Worm (Caenorhabditis elegans) whole organism, L4 larva: ENCODE measurements around the gene F41C3.7.
A peak's percentile ranks its signal among the peaks of the same experiment; 100 is the strongest.

Source experiments
- D1046.2 ChIP-seq: fragments of 200-800 bp; sonication (Bioruptor generic); IDR thresholded peaks from 2 replicates; pipeline ENCODE4 v1.3.6; 2022; ENCODE audit warnings: missing genetic modification characterization, missing compliant biosample characterization
- F10B5.3 ChIP-seq: sonication (generic microtip); optimal IDR thresholded peaks from 2 replicates; lab custom pipeline; 2016; ENCODE audit warnings: mild to moderate bottlenecking, missing genetic modification characterization, missing compliant biosample characterization
- F49E8.2 ChIP-seq: sonication (generic microtip); optimal IDR thresholded peaks from 2 replicates; lab custom pipeline; 2016; ENCODE audit warnings: missing compliant biosample characterization, mild to moderate bottlenecking, missing genetic modification characterization, borderline replicate concordance
- T26A8.4 ChIP-seq: fragments of 200-800 bp; sonication (Bioruptor generic); IDR thresholded peaks from 2 replicates; pipeline ENCODE4 v1.3.6; 2022; ENCODE audit warnings: missing genetic modification characterization, missing compliant biosample characterization
- Y105C5A.15 ChIP-seq: fragments of 200-800 bp; sonication (Bioruptor generic); IDR thresholded peaks from 2 replicates; pipeline ENCODE4 v1.3.6; 2022; ENCODE audit warnings: missing genetic modification characterization, missing compliant biosample characterization
- Y75B8A.6 ChIP-seq: fragments of 200-800 bp; sonication (Bioruptor generic); IDR thresholded peaks from 2 replicates; pipeline ENCODE4 v1.3.6; 2022; ENCODE audit warnings: missing genetic modification reagents, missing genetic modification characterization, missing compliant biosample characterization
- ZK546.5 ChIP-seq, 2 experiments: sonication (generic microtip); optimal IDR thresholded peaks; 2 replicates each; lab custom pipeline; 2017; ENCODE audit warnings: missing biosample characterization in 2 of 2, missing genetic modification characterization in 2 of 2
- aha-1 ChIP-seq: fragments of 150-350 bp; peaks from one replicate; lab custom pipeline; 2014; ENCODE audit warnings: missing biosample characterization, missing genetic modification characterization
- arid-1 ChIP-seq: fragments of 200-800 bp; sonication (Bioruptor generic); conservative IDR thresholded peaks from 2 replicates; pipeline ENCODE4 v1.3.6; 2022; ENCODE audit warnings: missing genetic modification reagents, missing genetic modification characterization, missing compliant biosample characterization
- daf-12 ChIP-seq: fragments of 150-350 bp; optimal IDR thresholded peaks from 2 replicates; lab custom pipeline; 2014; ENCODE audit warnings: missing biosample characterization, missing genetic modification reagents, missing genetic modification characterization
- daf-16 ChIP-seq, 3 experiments: sonication (generic microtip); optimal IDR thresholded peaks; 2 replicates each; lab custom pipeline; 2016 to 2017; ENCODE audit warnings: missing genetic modification characterization in 3 of 3, missing genetic modification reagents in 3 of 3, mild to moderate bottlenecking in 2 of 3, missing compliant biosample characterization in 2 of 3, missing biosample characterization in 1 of 3, moderate library complexity in 1 of 3
- dmd-9 ChIP-seq: fragments of 200-800 bp; sonication (Bioruptor generic); IDR thresholded peaks from 2 replicates; pipeline ENCODE4 v1.3.6; 2022; ENCODE audit warnings: missing genetic modification reagents, missing genetic modification characterization, missing compliant biosample characterization
- dpl-1 ChIP-seq: fragments of 150-350 bp; optimal IDR thresholded peaks from 2 replicates; lab custom pipeline; 2014; ENCODE audit warnings: missing biosample characterization, missing genetic modification reagents, missing genetic modification characterization
- duxl-1 ChIP-seq: sonication (generic microtip); optimal IDR thresholded peaks from 2 replicates; lab custom pipeline; 2016; ENCODE audit warnings: mild to moderate bottlenecking, missing genetic modification characterization, moderate library complexity, missing compliant biosample characterization; ENCODE audit not compliant: poor library complexity
- dve-1 ChIP-seq: sonication (generic microtip); optimal IDR thresholded peaks from 2 replicates; lab custom pipeline; 2017; ENCODE audit warnings: antibody characterized with exemption, mild to moderate bottlenecking, missing genetic modification characterization, missing compliant biosample characterization; ENCODE audit not compliant: insufficient read depth
- hif-1 ChIP-seq, 2 experiments: sonication (generic microtip); optimal IDR thresholded peaks; 2 replicates each; lab custom pipeline; 2016 to 2017; ENCODE audit warnings: missing compliant biosample characterization in 2 of 2, missing genetic modification characterization in 2 of 2, missing genetic modification reagents in 2 of 2, missing genotype in 2 of 2, mild to moderate bottlenecking in 1 of 2
- hlh-11 ChIP-seq: fragments of 200-800 bp; sonication (Bioruptor generic); optimal IDR thresholded peaks from 2 replicates; lab custom pipeline; 2018; ENCODE audit warnings: mild to moderate bottlenecking, missing genetic modification characterization, missing compliant biosample characterization
- hlh-30 ChIP-seq: sonication (generic microtip); optimal IDR thresholded peaks from 2 replicates; lab custom pipeline; 2017; ENCODE audit warnings: antibody characterized with exemption, mild to moderate bottlenecking, missing genetic modification characterization, missing compliant biosample characterization; ENCODE audit not compliant: insufficient read depth
- hmg-1.1 ChIP-seq: fragments of 200-800 bp; sonication (Bioruptor generic); IDR thresholded peaks from 2 replicates; pipeline ENCODE4 v1.3.6; 2022; ENCODE audit warnings: missing genetic modification reagents, missing genetic modification characterization, missing compliant biosample characterization
- lin-13 ChIP-seq: fragments of 150-350 bp; optimal IDR thresholded peaks from 2 replicates; lab custom pipeline; 2014; ENCODE audit warnings: missing biosample characterization, missing genetic modification reagents, missing genetic modification characterization
- lin-15B ChIP-seq: fragments of 150-350 bp; sonication (generic microtip); optimal IDR thresholded peaks from 3 replicates; lab custom pipeline; 2014; ENCODE audit warnings: missing biosample characterization, missing genetic modification characterization
- lin-38 ChIP-seq: fragments of 200-800 bp; sonication (Bioruptor generic); IDR thresholded peaks from 2 replicates; pipeline ENCODE4 v1.3.6; 2022; ENCODE audit warnings: missing genetic modification reagents, missing genetic modification characterization, missing compliant biosample characterization
- lsy-2 ChIP-seq, 2 experiments: fragments of 150-350 bp in 1 of 2; sonication (generic microtip) in 1 of 2; optimal IDR thresholded peaks; 2 replicates each; lab custom pipeline; 2014 to 2017; ENCODE audit warnings: missing biosample characterization in 2 of 2, missing genetic modification characterization in 2 of 2
- mep-1 ChIP-seq: fragments of 150-350 bp; sonication (generic microtip); optimal IDR thresholded peaks from 3 replicates; lab custom pipeline; 2014; ENCODE audit warnings: missing biosample characterization, missing genetic modification characterization
- mes-2 ChIP-seq: sonication (generic microtip); optimal IDR thresholded peaks from 2 replicates; lab custom pipeline; 2016; ENCODE audit warnings: missing genotype, mild to moderate bottlenecking, missing genetic modification characterization, missing compliant biosample characterization; ENCODE audit not compliant: poor library complexity, severe bottlenecking
- nhr-10 ChIP-seq: fragments of 150-350 bp; optimal IDR thresholded peaks from 2 replicates; lab custom pipeline; 2014; ENCODE audit warnings: missing biosample characterization, missing genetic modification characterization
- nhr-102 ChIP-seq: sonication (generic microtip); optimal IDR thresholded peaks from 2 replicates; lab custom pipeline; 2016; ENCODE audit warnings: mild to moderate bottlenecking, missing genetic modification characterization, moderate library complexity, missing compliant biosample characterization
- nhr-11 ChIP-seq: fragments of 150-350 bp; optimal IDR thresholded peaks from 2 replicates; lab custom pipeline; 2014; ENCODE audit warnings: missing biosample characterization, missing genetic modification characterization
- nhr-25 ChIP-seq: sonication (generic microtip); optimal IDR thresholded peaks from 2 replicates; lab custom pipeline; 2017; ENCODE audit warnings: missing genetic modification characterization, mild to moderate bottlenecking, missing compliant biosample characterization, antibody characterized with exemption, moderate library complexity, borderline replicate concordance; ENCODE audit not compliant: insufficient read depth
- nhr-28 ChIP-seq: fragments of 150-350 bp; optimal IDR thresholded peaks from 2 replicates; lab custom pipeline; 2014; ENCODE audit warnings: missing biosample characterization, missing genetic modification characterization
- nhr-6 ChIP-seq: fragments of 150-350 bp; optimal IDR thresholded peaks from 2 replicates; lab custom pipeline; 2014; ENCODE audit warnings: missing biosample characterization, missing genetic modification characterization
- rbr-2 ChIP-seq: sonication (generic microtip); optimal IDR thresholded peaks from 2 replicates; lab custom pipeline; 2016; ENCODE audit warnings: missing genotype, missing genetic modification characterization, missing compliant biosample characterization
- unc-39 ChIP-seq: sonication (generic microtip); optimal IDR thresholded peaks from 2 replicates; lab custom pipeline; 2017; ENCODE audit warnings: missing biosample characterization, missing genetic modification characterization
- unc-62 ChIP-seq, 3 experiments: fragments of 150-350 bp in 1 of 3; sonication (generic microtip); optimal IDR thresholded peaks in 2 of 3; peaks in 1 of 3; 1 replicate in 1 of 3; 2 replicates in 2 of 3; lab custom pipeline; 2014 to 2017; ENCODE audit warnings: missing biosample characterization in 3 of 3, missing genetic modification characterization in 3 of 3, missing genetic modification reagents in 3 of 3, missing genotype in 1 of 3
- vab-7 ChIP-seq: fragments of 200-800 bp; sonication (Bioruptor generic); IDR thresholded peaks from 2 replicates; pipeline ENCODE4 v1.3.6; 2022; ENCODE audit warnings: missing genetic modification reagents, missing genetic modification characterization, missing compliant biosample characterization
- zip-11 ChIP-seq: fragments of 200-800 bp; sonication (Bioruptor generic); IDR thresholded peaks from 2 replicates; pipeline ENCODE4 v1.3.6; 2022; ENCODE audit warnings: missing genetic modification characterization, missing compliant biosample characterization

Gene F41C3.7

DNA sequence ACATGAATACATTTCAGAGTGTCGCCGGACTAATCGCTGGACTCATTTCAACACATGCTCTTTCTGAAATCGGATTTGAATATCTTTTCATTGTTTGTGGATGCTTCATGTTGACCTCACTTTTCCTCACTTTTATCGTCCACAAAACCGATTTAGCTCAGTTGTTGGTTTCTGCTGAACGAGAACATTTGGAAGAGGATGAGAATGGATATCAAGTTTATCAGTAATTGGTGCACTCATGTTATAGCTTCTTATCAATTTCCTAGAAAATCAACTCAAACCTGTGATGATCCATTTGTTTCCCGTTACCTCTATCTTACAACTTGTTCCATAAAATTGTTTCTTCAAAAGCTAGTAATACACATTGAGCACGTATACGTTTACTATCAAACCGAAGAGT, 33.8 kb upstream of the F41C3.7 start:
- TF ChIP-seq aha-1 (peak; percentile 60), F49E8.2 (tag; lab: Kevin White, UChicago) (peak; percentile 47), Y75B8A.6 (GFP tag; lab: Robert Waterston, UW) (no peak), mes-2 (tag; lab: Kevin White, UChicago) (peak; percentile 7), daf-16 (GFP tag; optimal IDR thresholded peaks at IDR 0.05; lab: Kevin White, UChicago) (peak in 1 of 2 experiments; percentile 6), daf-16 (tag; optimal IDR thresholded peaks at IDR 0.05; lab: Kevin White, UChicago) (no peak), T26A8.4 (GFP tag; lab: Robert Waterston, UW) (peak; percentile 40; the same call in 1 of the 2 replicates), lin-38 (peak; percentile 56), arid-1 (GFP tag; lab: Robert Waterston, UW) (peak; percentile 20; the same call in 1 of the 2 replicates), lin-13 (no peak), Y105C5A.15 (GFP tag; lab: Robert Waterston, UW) (0 out of 2 replicates have a peak, but pooled peaks have one; percentile 62), dmd-9 (GFP tag; lab: Robert Waterston, UW) (no peak)

ce11 chrII:4698266-4698771, 31.5 kb upstream of the F41C3.7 start, which contains the start of the genes rpn-5 and scc-1:
rpn-5 (minus strand) TSS chrII:4698427.
scc-1 (plus strand) TSS chrII:4698721.
- TF ChIP-seq daf-12 (tag; lab: Kevin White, UChicago) (no peak), zip-11 (GFP tag; lab: Robert Waterston, UW) (no peak), nhr-11 (tag; lab: Kevin White, UChicago) (peak; percentile 54), nhr-25 (tag; lab: Kevin White, UChicago) (peak; percentile 27), nhr-102 (tag; lab: Kevin White, UChicago) (peak; percentile 14), nhr-6 (tag; lab: Kevin White, UChicago) (peak; percentile 53), hlh-11 (tag; lab: Kevin White, UChicago) (peak; percentile 50), mep-1 (peak; percentile 67), F10B5.3 (tag; lab: Kevin White, UChicago) (no peak), mes-2 (tag; lab: Kevin White, UChicago) (peak; percentile 73), nhr-28 (tag; lab: Kevin White, UChicago) (peak; percentile 31), vab-7 (GFP tag; lab: Robert Waterston, UW) (no peak), dve-1 (peak; percentile 48), hmg-1.1 (GFP tag; lab: Robert Waterston, UW) (no peak), hif-1 (tag; optimal IDR thresholded peaks at IDR 0.05; lab: Kevin White, UChicago) (peak in 1 of 2 experiments; percentile 22), unc-62 (GFP tag; optimal IDR thresholded peaks at IDR 0.05 in 1 of 2; lab: Kevin White, UChicago) (peak in 1 of 2 experiments; percentile 83), unc-62 (tag; optimal IDR thresholded peaks at IDR 0.05; lab: Kevin White, UChicago) (no peak), duxl-1 (tag; lab: Kevin White, UChicago) (peak; percentile 25), unc-39 (tag; lab: Kevin White, UChicago) (no peak), lsy-2 (tag; optimal IDR thresholded peaks at IDR 0.05; lab: Kevin White, UChicago) (peak; percentile 94 to 99), lin-38 (peak; percentile 71), daf-16 (GFP tag; optimal IDR thresholded peaks at IDR 0.05; lab: Kevin White, UChicago) (no peak), daf-16 (tag; optimal IDR thresholded peaks at IDR 0.05; lab: Kevin White, UChicago) (peak; percentile 62), nhr-10 (tag; lab: Kevin White, UChicago) (no peak), lin-13 (peak; percentile 46), ZK546.5 (tag; optimal IDR thresholded peaks at IDR 0.05; lab: Kevin White, UChicago) (peak in 1 of 2 experiments; percentile 36), dpl-1 (peak; percentile 92), rbr-2 (tag; lab: Kevin White, UChicago) (peak; percentile 33), hlh-30 (peak; percentile 63), lin-15B (tag; lab: Kevin White, UChicago) (no peak), D1046.2 (GFP tag; lab: Robert Waterston, UW) (peak; percentile 98)
- TF ChIP-seq, all 104 proteins: peak for 21
